Worm (Caenorhabditis elegans) whole organism, late embryonic: Measurements from ENCODE around the gene W02B3.7.

Source experiments
- ceh-2 ChIP-seq: sonication (generic microtip); optimal IDR thresholded peaks from 2 replicates; lab custom pipeline; 2016; ENCODE audit warnings: missing genotype, missing genetic modification characterization, missing compliant biosample characterization
- ceh-45 ChIP-seq: fragments of 200-800 bp; sonication (Bioruptor generic); IDR thresholded peaks from 2 replicates; pipeline ENCODE4 v1.3.6; 2022; ENCODE audit warnings: missing genetic modification reagents, missing genetic modification characterization, missing compliant biosample characterization
- ets-4 ChIP-seq: sonication (generic microtip); optimal IDR thresholded peaks from 2 replicates; lab custom pipeline; 2016; ENCODE audit warnings: missing genetic modification characterization, missing compliant biosample characterization
- lin-11 ChIP-seq: fragments of 200-800 bp; sonication (Bioruptor generic); optimal IDR thresholded peaks from 2 replicates; lab custom pipeline; 2018; ENCODE audit warnings: mild to moderate bottlenecking, missing genetic modification characterization, missing compliant biosample characterization
- madf-2 ChIP-seq: sonication (generic microtip); optimal IDR thresholded peaks from 2 replicates; lab custom pipeline; 2017; ENCODE audit warnings: missing genetic modification characterization, missing compliant biosample characterization
- nhr-11 ChIP-seq: fragments of 150-350 bp; optimal IDR thresholded peaks from 2 replicates; lab custom pipeline; 2014; ENCODE audit warnings: missing biosample characterization, missing genetic modification characterization
- sox-4 ChIP-seq: sonication (generic microtip); optimal IDR thresholded peaks from 2 replicates; lab custom pipeline; 2017; ENCODE audit warnings: mild to moderate bottlenecking, missing genetic modification characterization, inconsistent platforms, missing compliant biosample characterization
- unc-3 ChIP-seq, 2 experiments: fragments of 200-800 bp in 1 of 2; sonication (Bioruptor generic) in 1 of 2; sonication (generic microtip) in 1 of 2; conservative IDR thresholded peaks in 1 of 2; optimal IDR thresholded peaks in 1 of 2; 2 replicates each; pipeline versions ENCODE4 v1.3.6 to Lab custom; 2016 to 2022; ENCODE audit warnings: missing compliant biosample characterization in 2 of 2, missing genetic modification characterization in 2 of 2, missing genetic modification reagents in 1 of 2
- zip-5 ChIP-seq: sonication (generic microtip); optimal IDR thresholded peaks from 2 replicates; lab custom pipeline; 2016; ENCODE audit warnings: missing genetic modification characterization, missing compliant biosample characterization

- no peak for TF ChIP-seq ceh-2 (tag; lab: Kevin White, UChicago)
- TF ChIP-seq sox-4 (tag; lab: Kevin White, UChicago): no peak
- TF ChIP-seq lin-11 (tag; lab: Kevin White, UChicago): no peak
- no peak for TF ChIP-seq zip-5 (tag; lab: Kevin White, UChicago)
- TF ChIP-seq unc-3 (GFP tag; conservative IDR thresholded peaks at IDR 0.05; lab: Robert Waterston, UW): no peak
- TF ChIP-seq unc-3 (tag; optimal IDR thresholded peaks at IDR 0.05; lab: Kevin White, UChicago): no peak
- no peak for TF ChIP-seq nhr-11
- TF ChIP-seq madf-2 (tag; lab: Kevin White, UChicago): no peak
- no peak for TF ChIP-seq ceh-45 (GFP tag; lab: Robert Waterston, UW)
- TF ChIP-seq ets-4 (tag; lab: Kevin White, UChicago): no peak
Measured at ce11 chrIII:650539-650938, 41.3 kb downstream of the W02B3.7 start.
